Fruit fly (Drosophila melanogaster): ENCODE results near the gene LysP.
"Not testable (repeated sequence)": the region's sequence is repeated elsewhere in the genome, so short reads cannot be mapped to it uniquely, and the experiment has no call there.

Gene LysP

DNA sequence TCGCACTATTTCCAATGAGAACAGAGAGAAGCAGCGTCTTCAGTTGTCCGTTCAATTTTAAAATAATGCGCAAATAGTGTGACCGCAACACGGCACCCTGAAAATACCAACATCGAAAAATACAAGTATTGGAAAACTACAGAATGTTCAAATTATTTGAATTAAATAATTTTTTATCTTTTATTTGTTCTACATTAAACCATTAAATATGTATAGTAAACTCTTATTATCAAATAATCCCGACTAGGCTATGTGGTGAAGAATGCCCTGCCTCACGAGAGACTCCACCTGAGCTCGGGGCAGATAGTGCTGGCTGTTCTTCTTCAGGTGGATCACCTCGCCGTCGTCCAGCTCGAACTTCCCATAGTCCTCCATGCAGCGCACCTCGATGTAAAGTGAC lies 28.3 kb upstream of the LysP start, which contains the start of gene CG32318:
CG32318 (minus strand) TSS at position 101 of the 400 bp plus-strand sequence.
- TF ChIP-seq CG9705, Hr78, sv (GFP tag; optimal IDR thresholded peaks at IDR 0.05): not testable (repeated sequence)

DNA sequence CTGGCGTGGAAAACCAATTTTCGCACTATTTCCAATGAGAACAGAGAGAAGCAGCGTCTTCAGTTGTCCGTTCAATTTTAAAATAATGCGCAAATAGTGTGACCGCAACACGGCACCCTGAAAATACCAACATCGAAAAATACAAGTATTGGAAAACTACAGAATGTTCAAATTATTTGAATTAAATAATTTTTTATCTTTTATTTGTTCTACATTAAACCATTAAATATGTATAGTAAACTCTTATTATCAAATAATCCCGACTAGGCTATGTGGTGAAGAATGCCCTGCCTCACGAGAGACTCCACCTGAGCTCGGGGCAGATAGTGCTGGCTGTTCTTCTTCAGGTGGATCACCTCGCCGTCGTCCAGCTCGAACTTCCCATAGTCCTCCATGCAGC lies 27.3 kb upstream of the LysP start, which contains the start of gene Klp61F:
Klp61F (minus strand) TSS at position 101 of the 400 bp plus-strand sequence.
- not testable (repeated sequence) for TF ChIP-seq OdsH (GFP tag; optimal IDR thresholded peaks at IDR 0.05); HLH106 (tag; optimal IDR thresholded peaks at IDR 0.05); usp (GFP tag; optimal IDR thresholded peaks at IDR 0.05)

DNA sequence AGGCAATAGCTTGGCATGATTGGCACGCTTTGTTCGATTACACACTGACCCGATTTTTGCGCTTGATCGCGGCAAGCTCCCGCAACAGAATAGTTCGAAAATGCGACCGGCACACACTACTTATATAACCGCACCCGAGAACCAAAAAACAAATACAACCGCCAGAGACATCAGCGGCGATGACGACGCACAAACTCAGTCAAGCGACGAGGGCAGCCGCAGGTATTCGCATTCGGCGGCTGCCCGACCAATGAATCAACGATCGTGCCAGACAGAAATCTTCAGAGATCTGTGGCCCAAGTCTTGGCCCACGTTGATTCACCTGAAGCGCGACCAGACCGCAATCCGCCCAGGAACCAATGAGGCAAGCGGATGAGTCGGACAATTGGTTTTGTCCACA lies 19.7 kb upstream of the LysP start, which contains the start of gene CG9192:
CG9192 (minus strand) TSS at position 101 of the 400 bp plus-strand sequence.
- TF ChIP-seq pan (optimal IDR thresholded peaks at IDR 0.05) (no peak), h (GFP tag; optimal IDR thresholded peaks at IDR 0.05) (no peak), CG9705 (GFP tag; optimal IDR thresholded peaks at IDR 0.05) (no peak), foxo (GFP tag; optimal IDR thresholded peaks at IDR 0.05) (no peak), woc (GFP tag; optimal IDR thresholded peaks at IDR 0.05) (no peak), OdsH (GFP tag; optimal IDR thresholded peaks at IDR 0.05) (no peak), brk (GFP tag; optimal IDR thresholded peaks at IDR 0.05) (no peak), GATAd (GFP tag; optimal IDR thresholded peaks at IDR 0.05) (no peak), Mio (GFP tag; optimal IDR thresholded peaks at IDR 0.05) (no peak)

DNA sequence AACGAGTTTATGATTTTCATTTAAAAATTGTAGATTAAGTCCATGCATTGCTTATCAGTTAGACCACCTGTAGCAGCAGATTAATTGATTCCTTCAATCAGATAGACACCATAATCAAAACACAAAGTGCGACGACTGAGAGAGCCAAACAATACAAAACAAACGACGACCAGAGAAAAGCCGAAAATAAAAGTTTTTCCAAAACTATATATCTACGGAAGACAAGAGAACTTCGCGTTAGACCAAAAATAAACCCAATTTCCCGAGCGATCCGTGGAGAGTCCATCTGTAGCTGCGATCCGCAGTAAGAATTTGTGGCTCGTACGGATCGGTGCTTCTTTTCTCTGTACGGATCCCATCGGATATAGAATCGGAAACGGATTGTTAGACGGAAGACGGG lies 16.9 kb upstream of the LysP start, which contains the start of gene galene:
galene (plus strand) TSS at position 301 of the 400 bp plus-strand sequence.
- TF ChIP-seq HLH106 (tag; optimal IDR thresholded peaks at IDR 0.05) (no peak), Vsx2 (GFP tag; optimal IDR thresholded peaks at IDR 0.05; ENCODE audit: partially characterized antibody) (no peak), Sp1 (GFP tag; optimal IDR thresholded peaks at IDR 0.05) (no peak), Hr78 (GFP tag; optimal IDR thresholded peaks at IDR 0.05) (no peak), Dfd (GFP tag; optimal IDR thresholded peaks at IDR 0.05) (no peak), foxo (GFP tag; optimal IDR thresholded peaks at IDR 0.05) (no peak), usp (GFP tag; optimal IDR thresholded peaks at IDR 0.05) (no peak), Hr83 (GFP tag; optimal IDR thresholded peaks at IDR 0.05; ENCODE audit: poor library complexity, severe bottlenecking) (no peak), tai (GFP tag; optimal IDR thresholded peaks at IDR 0.05) (no peak), Rel (GFP tag; optimal IDR thresholded peaks at IDR 0.05) (no peak), Rel (tag; optimal IDR thresholded peaks at IDR 0.05) (no peak), h (GFP tag; optimal IDR thresholded peaks at IDR 0.05) (no peak), pan (optimal IDR thresholded peaks at IDR 0.05) (no peak), Abd-B (GFP tag; optimal IDR thresholded peaks at IDR 0.05) (no peak), CG9705 (GFP tag; optimal IDR thresholded peaks at IDR 0.05) (no peak), Mio (GFP tag; optimal IDR thresholded peaks at IDR 0.05) (no peak), woc (GFP tag; optimal IDR thresholded peaks at IDR 0.05) (no peak), br (GFP tag; optimal IDR thresholded peaks at IDR 0.05) (no peak)

DNA sequence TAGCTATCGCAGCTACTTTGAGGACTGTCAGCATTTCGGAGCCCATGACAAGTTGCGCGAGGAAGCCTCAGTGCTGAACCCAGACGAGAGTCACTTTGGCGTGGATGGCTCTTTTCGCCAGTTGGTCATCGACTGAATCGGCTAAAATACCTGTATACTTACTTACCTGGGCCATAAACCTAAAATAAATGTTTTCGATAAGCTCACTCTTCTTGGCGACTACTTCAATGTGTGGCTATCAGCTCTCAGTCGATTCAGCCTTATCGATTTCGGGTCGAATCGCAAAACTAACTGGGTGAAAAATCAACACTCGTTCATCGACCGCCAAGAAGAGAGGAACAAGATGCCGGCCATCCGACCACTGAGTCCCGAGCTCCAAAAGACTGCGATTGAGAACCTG lies 15.3 kb upstream of the LysP start, which contains the start of gene CG33966:
CG33966 (plus strand) TSS at position 301 of the 400 bp plus-strand sequence.
- TF ChIP-seq N (GFP tag; optimal IDR thresholded peaks at IDR 0.05) (no peak), Jra (GFP tag; optimal IDR thresholded peaks at IDR 0.05) (no peak), woc (GFP tag; optimal IDR thresholded peaks at IDR 0.05) (no peak), Abd-B (GFP tag; optimal IDR thresholded peaks at IDR 0.05) (no peak), CrebA (GFP tag; optimal IDR thresholded peaks at IDR 0.05; ENCODE audit: borderline replicate concordance) (no peak), br (GFP tag; optimal IDR thresholded peaks at IDR 0.05) (no peak), sage (GFP tag; optimal IDR thresholded peaks at IDR 0.05) (no peak), Sp1 (GFP tag; optimal IDR thresholded peaks at IDR 0.05) (no peak)

DNA sequence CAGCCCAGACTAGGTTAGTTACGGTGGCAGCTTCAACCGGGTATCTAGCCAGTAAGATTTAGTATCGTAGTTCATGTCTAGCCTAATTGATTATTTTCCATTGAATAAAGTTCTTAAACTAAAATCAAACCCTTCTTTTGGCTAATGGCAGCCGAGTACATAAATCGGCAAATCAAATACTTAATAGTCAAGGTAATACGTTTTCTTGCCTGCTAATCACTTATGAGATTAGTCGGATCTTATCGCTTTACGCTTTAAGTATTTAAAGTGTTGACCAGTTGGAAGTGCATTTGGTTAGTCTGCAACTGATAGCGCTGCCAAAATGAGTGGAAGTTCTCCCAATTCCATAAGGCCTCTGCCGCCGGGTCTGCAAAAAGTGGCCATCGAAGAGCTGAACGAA lies 14.1 kb upstream of the LysP start, which contains the start of gene CG33965:
CG33965 (plus strand) TSS at position 301 of the 400 bp plus-strand sequence.
- no peak for TF ChIP-seq Vsx2 (GFP tag; optimal IDR thresholded peaks at IDR 0.05; ENCODE audit: partially characterized antibody)
- no peak for TF ChIP-seq brk (GFP tag; optimal IDR thresholded peaks at IDR 0.05)
- TF ChIP-seq Jra (GFP tag; optimal IDR thresholded peaks at IDR 0.05): no peak
- no peak for TF ChIP-seq lola (GFP tag; optimal IDR thresholded peaks at IDR 0.05)
- TF ChIP-seq Hnf4 (GFP tag; optimal IDR thresholded peaks at IDR 0.05): no peak
- no peak for TF ChIP-seq Mio (GFP tag; optimal IDR thresholded peaks at IDR 0.05)
